Fruit fly (Drosophila melanogaster) S2 (cell line): ENCODE results near the gene Ilp6.

Source experiments
- CG8478 ChIP-seq: fragments of >200 bp; optimal IDR thresholded peaks from 2 replicates; lab custom pipeline; 2018
- CTCF ChIP-seq, 2 experiments: fragments of >200 bp; optimal IDR thresholded peaks; 2 replicates each; lab custom pipeline; 2018

DNA sequence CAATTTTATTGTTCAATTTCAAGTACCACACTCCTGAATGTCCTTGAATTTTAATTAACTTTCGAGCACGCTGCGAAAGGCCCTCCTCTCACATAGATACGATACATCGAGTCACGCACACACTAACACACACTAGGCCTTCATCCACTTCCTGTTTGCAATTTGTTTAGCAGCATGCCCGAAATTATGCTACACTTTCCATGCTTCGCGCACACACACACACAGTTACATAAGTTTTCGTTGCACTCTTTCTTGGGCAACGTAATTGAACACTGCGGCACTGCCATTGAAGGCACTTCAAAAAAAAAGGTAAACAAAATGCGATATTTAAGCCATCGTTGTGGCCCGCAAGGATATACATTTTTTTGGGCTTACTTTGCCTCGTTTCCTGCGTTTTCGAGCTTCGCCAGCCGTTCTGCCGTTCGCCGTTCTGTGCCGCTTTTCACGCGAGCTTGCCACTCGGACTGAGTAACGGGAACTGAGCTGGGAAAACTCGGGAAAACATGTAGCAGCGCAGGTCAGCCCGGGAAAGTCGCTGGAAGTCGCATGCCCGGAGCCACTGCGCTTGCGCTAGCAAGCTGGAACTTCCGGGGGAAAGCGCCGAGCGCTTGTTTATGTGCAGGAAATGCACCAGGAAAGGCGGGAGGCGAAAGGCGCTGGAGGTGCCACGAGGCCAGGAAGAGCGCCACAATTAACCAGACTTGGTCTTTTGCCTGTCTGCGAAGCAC, 48.8 kb upstream of the Ilp6 start:
- TF ChIP-seq CTCF (optimal IDR thresholded peaks at IDR 0.05; lab: Kevin White, UChicago), result no peak
- TF ChIP-seq CG8478 (lab: Kevin White, UChicago), result no peak
